Worm (Caenorhabditis elegans) whole organism, late embryonic: ENCODE measurements around the gene C43H6.4.

Experiments used
- ceh-14 ChIP-seq: sonication (generic microtip); optimal IDR thresholded peaks from 2 replicates; lab custom pipeline; 2016; ENCODE audit warnings: missing genotype, missing genetic modification characterization, missing compliant biosample characterization
- ceh-22 ChIP-seq: sonication (generic microtip); optimal IDR thresholded peaks from 2 replicates; lab custom pipeline; 2017; ENCODE audit warnings: missing biosample characterization, missing genetic modification characterization
- ceh-30 ChIP-seq: fragments of 150-350 bp; optimal IDR thresholded peaks from 2 replicates; lab custom pipeline; 2014; ENCODE audit warnings: missing biosample characterization, missing genetic modification characterization
- ceh-31 ChIP-seq: sonication (generic microtip); optimal IDR thresholded peaks from 2 replicates; lab custom pipeline; 2016; ENCODE audit warnings: missing genetic modification characterization, missing compliant biosample characterization
- ceh-48 ChIP-seq: sonication (generic microtip); optimal IDR thresholded peaks from 2 replicates; lab custom pipeline; 2016; ENCODE audit warnings: missing genetic modification characterization, inconsistent platforms, missing compliant biosample characterization
- elt-2 ChIP-seq: sonication (generic microtip); optimal IDR thresholded peaks from 2 replicates; lab custom pipeline; 2016; ENCODE audit warnings: missing genetic modification reagents, missing genetic modification characterization, missing compliant biosample characterization
- lim-6 ChIP-seq: sonication (generic microtip); optimal IDR thresholded peaks from 2 replicates; lab custom pipeline; 2016; ENCODE audit warnings: missing genetic modification characterization, missing compliant biosample characterization
- lin-11 ChIP-seq: fragments of 200-800 bp; sonication (Bioruptor generic); optimal IDR thresholded peaks from 2 replicates; lab custom pipeline; 2018; ENCODE audit warnings: mild to moderate bottlenecking, missing genetic modification characterization, missing compliant biosample characterization
- nfya-1 ChIP-seq: sonication (generic microtip); optimal IDR thresholded peaks from 2 replicates; lab custom pipeline; 2017; ENCODE audit warnings: missing genetic modification characterization, mild to moderate bottlenecking, missing compliant biosample characterization, antibody characterized with exemption, moderate library complexity
- rnt-1 ChIP-seq: sonication (generic microtip); optimal IDR thresholded peaks from 2 replicates; lab custom pipeline; 2016; ENCODE audit warnings: missing genetic modification characterization, missing compliant biosample characterization
- ttx-3 ChIP-seq: sonication (generic microtip); optimal IDR thresholded peaks from 2 replicates; lab custom pipeline; 2016; ENCODE audit warnings: missing genetic modification reagents, missing genetic modification characterization, missing compliant biosample characterization
- unc-42 ChIP-seq: sonication (generic microtip); optimal IDR thresholded peaks from 2 replicates; lab custom pipeline; 2016; ENCODE audit warnings: missing genotype, missing genetic modification characterization, missing compliant biosample characterization
- unc-55 ChIP-seq: sonication (generic microtip); optimal IDR thresholded peaks from 2 replicates; lab custom pipeline; 2017; ENCODE audit warnings: missing biosample characterization, missing genetic modification reagents, missing genetic modification characterization

- no peak for TF ChIP-seq rnt-1
- TF ChIP-seq ttx-3 (tag; lab: Kevin White, UChicago) = no peak
- TF ChIP-seq elt-2 (tag; lab: Kevin White, UChicago) = no peak
- no peak for TF ChIP-seq lim-6
- no peak for TF ChIP-seq ceh-31 (tag; lab: Kevin White, UChicago)
- TF ChIP-seq ceh-48 = no peak
- no peak for TF ChIP-seq lin-11 (tag; lab: Kevin White, UChicago)
- TF ChIP-seq nfya-1 (tag; lab: Kevin White, UChicago) = no peak
- TF ChIP-seq ceh-22 (tag; lab: Kevin White, UChicago) = no peak
- no peak for TF ChIP-seq unc-42 (tag; lab: Kevin White, UChicago)
- TF ChIP-seq ceh-14 (tag; lab: Kevin White, UChicago) = no peak
- TF ChIP-seq unc-55 = no peak
- TF ChIP-seq ceh-30 = no peak
Measured at ce11 chrX:2433805-2434204, 30.0 kb downstream of the C43H6.4 start.
